Fruit fly (Drosophila melanogaster) whole organism, wandering third instar larva: Measurements from ENCODE around the gene CG15322.

Source experiments
- Abd-B ChIP-seq: fragments of >200 bp; optimal IDR thresholded peaks from 2 replicates; lab custom pipeline; 2017; ENCODE audit warnings: missing biosample characterization, missing genetic modification characterization
- CG32264 ChIP-seq: fragments of 200-800 bp; sonication (Bioruptor generic); optimal IDR thresholded peaks from 2 replicates; lab custom pipeline; 2016; ENCODE audit warnings: missing biosample characterization, missing genetic modification characterization
- CG9705 ChIP-seq: fragments of 200-800 bp; sonication (Bioruptor generic); optimal IDR thresholded peaks from 2 replicates; lab custom pipeline; 2018; ENCODE audit warnings: missing biosample characterization, mild to moderate bottlenecking, missing genetic modification characterization
- CrebA ChIP-seq: fragments of 200-800 bp; sonication (Bioruptor generic); optimal IDR thresholded peaks from 2 replicates; lab custom pipeline; 2016; ENCODE audit warnings: missing biosample characterization, mild to moderate bottlenecking, missing genetic modification characterization, borderline replicate concordance
- Dfd ChIP-seq: fragments of >200 bp; optimal IDR thresholded peaks from 2 replicates; lab custom pipeline; 2017; ENCODE audit warnings: missing biosample characterization, missing genetic modification characterization
- Dif ChIP-seq: fragments of 200-275, 200-300 bp; sonication (Bioruptor generic); optimal IDR thresholded peaks from 2 replicates; lab custom pipeline; 2018; ENCODE audit warnings: missing biosample characterization, missing genetic modification characterization; ENCODE audit not compliant: partially characterized antibody
- GATAd ChIP-seq: sonication (Bioruptor generic); optimal IDR thresholded peaks from 2 replicates; lab custom pipeline; 2016; ENCODE audit warnings: missing biosample characterization, missing genetic modification characterization
- HLH106 ChIP-seq: fragments of 200-800 bp; optimal IDR thresholded peaks from 3 replicates; lab custom pipeline; 2019; ENCODE audit warnings: missing biosample characterization, mild to moderate bottlenecking, missing genetic modification characterization, moderate library complexity
- Hnf4 ChIP-seq: fragments of 200-800 bp; sonication (Bioruptor generic); optimal IDR thresholded peaks from 2 replicates; lab custom pipeline; 2016; ENCODE audit warnings: missing biosample characterization, mild to moderate bottlenecking, missing genetic modification characterization
- Hr78 ChIP-seq: fragments of >200 bp; optimal IDR thresholded peaks from 2 replicates; lab custom pipeline; 2017; ENCODE audit warnings: missing biosample characterization, missing genetic modification characterization
- Hr83 ChIP-seq: fragments of 200-300 bp; sonication (Bioruptor generic); optimal IDR thresholded peaks from 2 replicates; lab custom pipeline; 2016; ENCODE audit warnings: missing biosample characterization, mild to moderate bottlenecking, missing genetic modification characterization, moderate library complexity; ENCODE audit not compliant: poor library complexity, severe bottlenecking
- Jra ChIP-seq: sonication (Bioruptor generic); optimal IDR thresholded peaks from 2 replicates; lab custom pipeline; 2016; ENCODE audit warnings: missing biosample characterization, missing genetic modification characterization
- Mio ChIP-seq: sonication (Bioruptor generic); optimal IDR thresholded peaks from 2 replicates; lab custom pipeline; 2016; ENCODE audit warnings: missing biosample characterization, missing genetic modification characterization
- N ChIP-seq: fragments of >200 bp; optimal IDR thresholded peaks from 2 replicates; lab custom pipeline; 2018; ENCODE audit warnings: missing biosample characterization, missing external identifiers, missing genetic modification characterization
- OdsH ChIP-seq: fragments of 200-800 bp; sonication (Bioruptor generic); optimal IDR thresholded peaks from 2 replicates; lab custom pipeline; 2016; ENCODE audit warnings: missing biosample characterization, mild to moderate bottlenecking, missing genetic modification characterization
- Rel ChIP-seq, 2 experiments: fragments of 200-800 bp; sonication (Bioruptor generic) in 1 of 2; optimal IDR thresholded peaks; 2 replicates in 1 of 2; 3 replicates in 1 of 2; lab custom pipeline; 2016 to 2019; ENCODE audit warnings: mild to moderate bottlenecking in 2 of 2, missing biosample characterization in 2 of 2, missing genetic modification characterization in 2 of 2, moderate library complexity in 1 of 2
- Sp1 ChIP-seq: fragments of 200-800 bp; sonication (Bioruptor generic); optimal IDR thresholded peaks from 3 replicates; lab custom pipeline; 2019; ENCODE audit warnings: missing biosample characterization, mild to moderate bottlenecking, missing genetic modification characterization, moderate library complexity
- Vsx2 ChIP-seq: fragments of 200-300, 225-300 bp; sonication (Bioruptor generic); optimal IDR thresholded peaks from 2 replicates; lab custom pipeline; 2018; ENCODE audit warnings: missing biosample characterization, missing genetic modification characterization; ENCODE audit not compliant: partially characterized antibody
- br ChIP-seq: fragments of 200-800 bp; sonication (Bioruptor generic); optimal IDR thresholded peaks from 2 replicates; lab custom pipeline; 2016; ENCODE audit warnings: missing biosample characterization, missing genetic modification characterization
- dl ChIP-seq, 2 experiments: fragments of 175-275, 200-275 bp in 1 of 2; fragments of 200-275 bp in 1 of 2; sonication (Bioruptor generic); optimal IDR thresholded peaks; lab custom pipeline; 2018; ENCODE audit warnings: mild to moderate bottlenecking in 2 of 2, missing biosample characterization in 2 of 2, missing genetic modification characterization in 2 of 2, moderate library complexity in 2 of 2; ENCODE audit not compliant: partially characterized antibody in 2 of 2, insufficient read depth in 1 of 2
- dmrt93B ChIP-seq: fragments of 200-800 bp; sonication (Bioruptor generic); optimal IDR thresholded peaks from 2 replicates; lab custom pipeline; 2018; ENCODE audit warnings: missing biosample characterization, mild to moderate bottlenecking, missing genetic modification characterization
- dsf ChIP-seq: sonication (Bioruptor generic); optimal IDR thresholded peaks from 2 replicates; lab custom pipeline; 2016; ENCODE audit warnings: missing biosample characterization, missing genetic modification characterization, borderline replicate concordance
- foxo ChIP-seq, 2 experiments: fragments of 200-800 bp; sonication (Bioruptor generic); optimal IDR thresholded peaks; 2 replicates in 1 of 2; 3 replicates in 1 of 2; lab custom pipeline; 2016 to 2017; ENCODE audit warnings: missing biosample characterization in 2 of 2, missing genetic modification characterization in 2 of 2
- fru ChIP-seq: fragments of 200-800 bp; sonication (Bioruptor generic); optimal IDR thresholded peaks from 3 replicates; lab custom pipeline; 2016; ENCODE audit warnings: missing biosample characterization, mild to moderate bottlenecking, missing genetic modification characterization
- h ChIP-seq: fragments of 200-800 bp; sonication (Bioruptor generic); optimal IDR thresholded peaks from 3 replicates; lab custom pipeline; 2016; ENCODE audit warnings: missing biosample characterization, mild to moderate bottlenecking, missing genetic modification characterization
- jim ChIP-seq: fragments of 175-275, 200-325 bp; sonication (Bioruptor generic); optimal IDR thresholded peaks from 2 replicates; lab custom pipeline; 2016; ENCODE audit warnings: missing biosample characterization, mild to moderate bottlenecking, missing genetic modification characterization
- psq ChIP-seq: fragments of 200-800 bp; sonication (Bioruptor generic); optimal IDR thresholded peaks from 3 replicates; lab custom pipeline; 2017; ENCODE audit warnings: missing biosample characterization, mild to moderate bottlenecking, missing genetic modification characterization, moderate library complexity
- sage ChIP-seq: fragments of 200-800 bp; sonication (Bioruptor generic); optimal IDR thresholded peaks from 2 replicates; lab custom pipeline; 2016; ENCODE audit warnings: missing biosample characterization, mild to moderate bottlenecking, missing genetic modification characterization
- sv ChIP-seq: fragments of 200-800 bp; sonication (Bioruptor generic); optimal IDR thresholded peaks from 3 replicates; lab custom pipeline; 2016; ENCODE audit warnings: missing biosample characterization, missing genetic modification characterization
- tai ChIP-seq: sonication (Bioruptor generic); optimal IDR thresholded peaks from 2 replicates; lab custom pipeline; 2016; ENCODE audit warnings: missing biosample characterization, missing genetic modification characterization
- woc ChIP-seq: sonication (Bioruptor generic); optimal IDR thresholded peaks from 2 replicates; lab custom pipeline; 2016; ENCODE audit warnings: missing biosample characterization, mild to moderate bottlenecking, missing genetic modification characterization

Gene CG15322

DNA sequence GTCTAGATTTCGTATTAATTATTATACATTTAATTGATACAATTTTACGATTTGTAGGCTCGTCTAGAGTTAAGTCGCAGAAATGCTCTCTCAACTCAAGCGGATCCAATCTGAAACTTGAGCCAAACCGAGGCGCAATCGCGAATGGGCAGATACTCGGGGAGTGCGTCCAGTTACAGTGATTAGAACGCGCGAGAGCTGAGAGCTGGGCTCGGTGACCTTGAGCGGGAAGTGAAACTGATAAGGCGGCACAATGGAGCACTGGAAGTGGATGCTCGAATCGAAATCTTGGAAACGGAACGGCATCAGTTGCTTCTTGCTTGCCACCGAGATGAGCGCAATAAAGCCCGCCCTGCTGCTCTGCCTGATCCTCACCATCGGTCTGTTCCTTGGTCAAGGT lies 11.2 kb upstream of the CG15322 start, which contains the start of gene CG34331:
Gene CG34331, plus strand, starts transcription at position 301 of the 400 bp plus-strand sequence.
- TF ChIP-seq psq (GFP tag; lab: Kevin White, UChicago), result no peak
- TF ChIP-seq Abd-B (GFP tag; lab: Kevin White, UChicago), result no peak
- no peak for TF ChIP-seq tai (GFP tag; lab: Kevin White, UChicago)
- TF ChIP-seq foxo (GFP tag; optimal IDR thresholded peaks at IDR 0.05; lab: Kevin White, UChicago), result no peak
- no peak for TF ChIP-seq CG9705 (GFP tag; lab: Kevin White, UChicago)
- no peak for TF ChIP-seq jim (GFP tag; lab: Kevin White, UChicago)
- TF ChIP-seq Rel (GFP tag; optimal IDR thresholded peaks at IDR 0.05; lab: Kevin White, UChicago), result no peak
- no peak for TF ChIP-seq Rel (tag; optimal IDR thresholded peaks at IDR 0.05; lab: Kevin White, UChicago)
- no peak for TF ChIP-seq dmrt93B
- TF ChIP-seq Dfd (GFP tag; lab: Kevin White, UChicago), result no peak
- TF ChIP-seq br (GFP tag; lab: Kevin White, UChicago), result no peak
- TF ChIP-seq Mio (GFP tag; lab: Kevin White, UChicago), result no peak
- TF ChIP-seq Vsx2 (GFP tag; lab: Kevin White, UChicago), result no peak
- TF ChIP-seq CrebA (GFP tag; lab: Kevin White, UChicago), result no peak
- TF ChIP-seq CG32264 (GFP tag; lab: Kevin White, UChicago), result no peak
- TF ChIP-seq OdsH (GFP tag; lab: Kevin White, UChicago), result no peak
- TF ChIP-seq Hr83 (GFP tag; lab: Kevin White, UChicago), result no peak

dm6 chrX:20129554-20129953 lies 3.8 kb upstream of the CG15322 start:
- no peak for TF ChIP-seq dmrt93B
- no peak for TF ChIP-seq woc
- no peak for TF ChIP-seq HLH106
- TF ChIP-seq CG32264 (GFP tag; lab: Kevin White, UChicago), result no peak
- no peak for TF ChIP-seq Hr78
- no peak for TF ChIP-seq GATAd (GFP tag; lab: Kevin White, UChicago)
- TF ChIP-seq Dfd (GFP tag; lab: Kevin White, UChicago), result no peak
- TF ChIP-seq Hr83 (GFP tag; lab: Kevin White, UChicago), result no peak
- no peak for TF ChIP-seq Sp1 (GFP tag; lab: Kevin White, UChicago)
- TF ChIP-seq tai (GFP tag; lab: Kevin White, UChicago), result no peak
- TF ChIP-seq, all 38 proteins: peak for 0

- TF ChIP-seq Jra (no peak), foxo (GFP tag; optimal IDR thresholded peaks at IDR 0.05; lab: Kevin White, UChicago) (no peak), Mio (GFP tag; lab: Kevin White, UChicago) (no peak), dmrt93B (no peak), Hr83 (GFP tag; lab: Kevin White, UChicago) (no peak), Hr78 (no peak), psq (GFP tag; lab: Kevin White, UChicago) (no peak), br (GFP tag; lab: Kevin White, UChicago) (no peak), dsf (GFP tag; lab: Kevin White, UChicago) (no peak), Abd-B (GFP tag; lab: Kevin White, UChicago) (no peak), fru (GFP tag; lab: Kevin White, UChicago) (no peak), CG9705 (GFP tag; lab: Kevin White, UChicago) (no peak), sv (no peak), N (no peak), OdsH (GFP tag; lab: Kevin White, UChicago) (no peak)
Observed at dm6 chrX:20130486-20130885, 2.9 kb upstream of the CG15322 start.

dm6 chrX:20139493-20139892 lies 6.1 kb downstream of the CG15322 start, which contains the start of gene CG42583:
CG42583 (plus strand) TSS chrX:20139793.
- TF ChIP-seq h (no peak), N (no peak), Abd-B (GFP tag; lab: Kevin White, UChicago) (no peak), Dif (no peak), psq (GFP tag; lab: Kevin White, UChicago) (no peak), CG32264 (GFP tag; lab: Kevin White, UChicago) (no peak), Hnf4 (GFP tag; lab: Kevin White, UChicago) (no peak), GATAd (GFP tag; lab: Kevin White, UChicago) (no peak), dmrt93B (no peak), Vsx2 (GFP tag; lab: Kevin White, UChicago) (no peak), sage (GFP tag; lab: Kevin White, UChicago) (no peak), dl (GFP tag; optimal IDR thresholded peaks at IDR 0.05; lab: Kevin White, UChicago; ENCODE audit: insufficient read depth in 1 of 2, partially characterized antibody in 2 of 2) (no peak), dsf (GFP tag; lab: Kevin White, UChicago) (no peak)
